Worm (Caenorhabditis elegans): Measurements from ENCODE around the gene srh-135.
"Not testable (repeated sequence)": the region's sequence is repeated elsewhere in the genome, so short reads cannot be mapped to it uniquely, and the experiment has no call there.

srh-135 gene

ce11 chrII:10247594-10248283 is 20.8 kb upstream of the srh-135 start, which contains the start of gene nrde-2:
Gene nrde-2, minus strand, starts transcription at chrII:10247638.
- not testable (repeated sequence) for TF ChIP-seq aly-2, tbx-2, ZK546.5 (tag; optimal IDR thresholded peaks at IDR 0.05)

- no peak for TF ChIP-seq mml-1 (tag; optimal IDR thresholded peaks at IDR 0.05)
Measured at ce11 chrII:10247154-10247553, 20.2 kb upstream of the srh-135 start.

ce11 chrII:10245612-10246011 is 18.7 kb upstream of the srh-135 start:
- TF ChIP-seq sea-2 (GFP tag; optimal IDR thresholded peaks at IDR 0.05), result no peak

- TF ChIP-seq nhr-67 (tag; optimal IDR thresholded peaks at IDR 0.05) (no peak), nhr-76 (tag; optimal IDR thresholded peaks at IDR 0.05) (no peak), fkh-2 (tag; optimal IDR thresholded peaks at IDR 0.05) (no peak), nhr-23 (tag; optimal IDR thresholded peaks at IDR 0.05) (no peak), R02D3.7 (tag; optimal IDR thresholded peaks at IDR 0.05) (no peak), lin-39 (tag; optimal IDR thresholded peaks at IDR 0.05) (no peak), ZK546.5 (tag; optimal IDR thresholded peaks at IDR 0.05) (no peak), snpc-4 (tag; optimal IDR thresholded peaks at IDR 0.05) (no peak), hmg-11 (tag; optimal IDR thresholded peaks at IDR 0.05) (no peak), fos-1 (tag; optimal IDR thresholded peaks at IDR 0.05) (no peak), daf-12 (tag; optimal IDR thresholded peaks at IDR 0.05) (no peak), elt-1 (tag; optimal IDR thresholded peaks at IDR 0.05) (no peak), ceh-9 (tag; optimal IDR thresholded peaks at IDR 0.05) (no peak), nhr-11 (tag; optimal IDR thresholded peaks at IDR 0.05) (no peak), mml-1 (tag; optimal IDR thresholded peaks at IDR 0.05) (no peak), unc-39 (tag; optimal IDR thresholded peaks at IDR 0.05) (no peak)
Measured at ce11 chrII:10242294-10242693, 15.4 kb upstream of the srh-135 start, which contains the start of gene mrps-14. Gene mrps-14, minus strand, starts transcription at chrII:10242490.

ce11 chrII:10239595-10239994 is 12.7 kb upstream of the srh-135 start, which contains the start of gene mec-15:
Gene mec-15, minus strand, starts transcription at chrII:10239695.
- no peak for TF ChIP-seq jun-1 (tag; optimal IDR thresholded peaks at IDR 0.05)
- no peak for TF ChIP-seq unc-62 (GFP tag; optimal IDR thresholded peaks at IDR 0.05)

ce11 chrII:10234398-10234797 is 7.5 kb upstream of the srh-135 start, which contains the start of gene ubxn-5:
Gene ubxn-5, minus strand, starts transcription at chrII:10234498.
- TF ChIP-seq zag-1 (tag; optimal IDR thresholded peaks at IDR 0.05) (no peak), lin-39 (tag; optimal IDR thresholded peaks at IDR 0.05) (no peak)

- TF ChIP-seq elt-1 (tag; optimal IDR thresholded peaks at IDR 0.05) (no peak), hmg-11 (tag; optimal IDR thresholded peaks at IDR 0.05) (no peak), elt-2 (tag; optimal IDR thresholded peaks at IDR 0.05) (peak; percentile 60), sea-2 (GFP tag; optimal IDR thresholded peaks at IDR 0.05) (no peak), pha-4 (tag; optimal IDR thresholded peaks at IDR 0.05) (peak; percentile 15), elt-3 (tag; optimal IDR thresholded peaks at IDR 0.05) (no peak)
Measured at ce11 chrII:10231874-10232273, 4.9 kb upstream of the srh-135 start.

ce11 chrII:10230972-10231371 is 4.0 kb upstream of the srh-135 start, which contains the start of gene T01E8.8:
Gene T01E8.8, plus strand, starts transcription at chrII:10231272.
- TF ChIP-seq nhr-67 (tag; optimal IDR thresholded peaks at IDR 0.05), result no peak
- no peak for TF ChIP-seq nhr-76 (tag; optimal IDR thresholded peaks at IDR 0.05)
- TF ChIP-seq skn-1 (tag; optimal IDR thresholded peaks at IDR 0.05), result no peak
- no peak for TF ChIP-seq elt-3 (tag; optimal IDR thresholded peaks at IDR 0.05)
- no peak for TF ChIP-seq unc-39 (tag; optimal IDR thresholded peaks at IDR 0.05)
- TF ChIP-seq ceh-16 (tag; optimal IDR thresholded peaks at IDR 0.05), result no peak
- TF ChIP-seq nhr-28 (tag; optimal IDR thresholded peaks at IDR 0.05), result no peak
- no peak for TF ChIP-seq nhr-43 (tag; optimal IDR thresholded peaks at IDR 0.05; ENCODE audit: poor library complexity, severe bottlenecking)
- no peak for TF ChIP-seq egl-27 (tag; optimal IDR thresholded peaks at IDR 0.05)
- TF ChIP-seq ztf-4 (tag; optimal IDR thresholded peaks at IDR 0.05), result no peak
